Fruit fly (Drosophila melanogaster): ENCODE results near the gene Eig71Ec.

The Eig71Ec gene

DNA sequence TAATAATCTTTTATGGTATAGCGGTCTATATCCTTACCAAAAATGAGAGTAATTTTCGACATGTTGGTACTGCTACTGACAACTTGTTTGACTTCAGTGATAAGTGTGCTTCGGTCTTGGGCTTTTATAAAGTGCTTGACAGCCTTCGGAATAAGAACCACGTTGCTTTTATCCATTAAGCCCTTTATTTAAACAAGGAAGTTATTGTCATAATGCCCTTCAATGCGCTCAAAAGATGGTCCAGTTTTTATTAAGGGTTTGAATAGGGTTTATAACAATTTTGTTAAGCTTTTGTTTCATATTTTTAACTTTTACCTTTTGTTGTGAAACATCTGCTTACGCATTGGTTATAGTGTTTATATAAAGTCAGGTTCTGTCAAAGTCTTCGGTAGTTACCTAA is at the start of gene Eig71Ec, which contains the start of gene Eig71Ed:
Gene Eig71Ec, minus strand, starts transcription at position 101 of the 400 bp plus-strand sequence.
Gene Eig71Ed, plus strand, starts transcription at position 384 of the 400 bp plus-strand sequence.
- TF ChIP-seq Sp1 (GFP tag; optimal IDR thresholded peaks at IDR 0.05) (no peak), usp (GFP tag; optimal IDR thresholded peaks at IDR 0.05) (no peak), CG9705 (GFP tag; optimal IDR thresholded peaks at IDR 0.05) (no peak), woc (GFP tag; optimal IDR thresholded peaks at IDR 0.05) (no peak), Hr83 (GFP tag; optimal IDR thresholded peaks at IDR 0.05; ENCODE audit: poor library complexity, severe bottlenecking) (no peak), Jra (GFP tag; optimal IDR thresholded peaks at IDR 0.05) (no peak), jim (GFP tag; optimal IDR thresholded peaks at IDR 0.05) (no peak), GATAd (GFP tag; optimal IDR thresholded peaks at IDR 0.05) (no peak), tai (GFP tag; optimal IDR thresholded peaks at IDR 0.05) (no peak), ey (GFP tag; optimal IDR thresholded peaks at IDR 0.05) (no peak), h (GFP tag; optimal IDR thresholded peaks at IDR 0.05) (no peak), Mio (GFP tag; optimal IDR thresholded peaks at IDR 0.05) (no peak), foxo (GFP tag; optimal IDR thresholded peaks at IDR 0.05) (no peak), rgr (GFP tag; optimal IDR thresholded peaks at IDR 0.05) (no peak), Rel (GFP tag; optimal IDR thresholded peaks at IDR 0.05) (no peak), Rel (tag; optimal IDR thresholded peaks at IDR 0.05) (no peak), Hnf4 (GFP tag; optimal IDR thresholded peaks at IDR 0.05) (no peak)

DNA sequence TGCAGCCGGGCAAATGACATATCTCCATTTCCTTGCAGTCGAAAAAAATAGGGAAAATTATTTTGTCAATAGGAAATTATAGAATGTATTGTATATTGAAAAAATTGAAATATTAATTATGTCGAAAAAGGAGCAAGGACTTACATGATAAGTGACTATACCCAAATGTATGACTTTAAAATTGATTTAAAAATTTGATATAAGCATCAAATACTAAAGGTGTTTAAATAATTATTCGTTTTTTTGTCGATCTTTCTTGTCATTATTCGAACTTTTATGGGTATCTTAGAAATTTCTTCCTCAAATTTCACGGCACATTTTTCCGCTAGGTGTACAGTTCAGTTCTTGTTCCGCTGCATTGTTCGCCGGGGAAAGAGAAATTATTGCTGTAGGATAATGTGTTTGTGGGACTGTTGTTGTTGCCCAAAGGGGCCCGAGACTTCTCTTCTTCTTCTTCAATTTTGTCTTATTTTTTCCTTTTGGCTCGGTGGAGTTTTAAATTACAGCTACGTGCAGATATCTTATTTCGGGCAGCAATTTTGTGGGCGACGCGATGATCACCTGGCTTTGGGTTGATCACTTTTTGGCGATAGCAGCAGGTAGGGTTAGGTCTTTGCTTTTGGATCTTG is 48.4 kb upstream of the Eig71Ec start:
- TF ChIP-seq lola (GFP tag; optimal IDR thresholded peaks at IDR 0.05) (no peak), tai (GFP tag; optimal IDR thresholded peaks at IDR 0.05) (peak; percentile 45), woc (GFP tag; optimal IDR thresholded peaks at IDR 0.05) (peak; percentile 75), pan (optimal IDR thresholded peaks at IDR 0.05) (no peak), GATAd (GFP tag; optimal IDR thresholded peaks at IDR 0.05) (no peak), sage (GFP tag; optimal IDR thresholded peaks at IDR 0.05) (no peak), HLH106 (tag; optimal IDR thresholded peaks at IDR 0.05) (peak; percentile 83), Vsx2 (GFP tag; optimal IDR thresholded peaks at IDR 0.05; ENCODE audit: partially characterized antibody) (no peak), br (GFP tag; optimal IDR thresholded peaks at IDR 0.05) (peak; percentile 43), sv (GFP tag; optimal IDR thresholded peaks at IDR 0.05) (peak; percentile 2), CG9705 (GFP tag; optimal IDR thresholded peaks at IDR 0.05) (no peak), Hnf4 (GFP tag; optimal IDR thresholded peaks at IDR 0.05) (peak; percentile 38), fru (GFP tag; optimal IDR thresholded peaks at IDR 0.05) (peak; percentile 80), psq (GFP tag; optimal IDR thresholded peaks at IDR 0.05) (peak; percentile 80), brk (GFP tag; optimal IDR thresholded peaks at IDR 0.05) (no peak), h (GFP tag; optimal IDR thresholded peaks at IDR 0.05) (peak; percentile 72), usp (GFP tag; optimal IDR thresholded peaks at IDR 0.05) (no peak), jim (GFP tag; optimal IDR thresholded peaks at IDR 0.05) (no peak), foxo (GFP tag; optimal IDR thresholded peaks at IDR 0.05) (peak in 1 of 2 experiments; percentile 82), Rel (GFP tag; optimal IDR thresholded peaks at IDR 0.05) (no peak), Rel (tag; optimal IDR thresholded peaks at IDR 0.05) (no peak), Sp1 (GFP tag; optimal IDR thresholded peaks at IDR 0.05) (peak; percentile 89), Mio (GFP tag; optimal IDR thresholded peaks at IDR 0.05) (no peak), Dfd (GFP tag; optimal IDR thresholded peaks at IDR 0.05) (no peak), Hr78 (GFP tag; optimal IDR thresholded peaks at IDR 0.05) (no peak), rgr (GFP tag; optimal IDR thresholded peaks at IDR 0.05) (peak; percentile 77), ey (GFP tag; optimal IDR thresholded peaks at IDR 0.05) (peak; percentile 67), dsf (GFP tag; optimal IDR thresholded peaks at IDR 0.05; ENCODE audit: borderline replicate concordance) (peak; percentile 37), CG32264 (GFP tag; optimal IDR thresholded peaks at IDR 0.05) (no peak), Myc (optimal IDR thresholded peaks at IDR 0.05) (no peak), CrebA (GFP tag; optimal IDR thresholded peaks at IDR 0.05; ENCODE audit: borderline replicate concordance) (no peak), N (GFP tag; optimal IDR thresholded peaks at IDR 0.05) (no peak), Abd-B (GFP tag; optimal IDR thresholded peaks at IDR 0.05) (no peak), OdsH (GFP tag; optimal IDR thresholded peaks at IDR 0.05) (peak; percentile 79), Jra (GFP tag; optimal IDR thresholded peaks at IDR 0.05) (peak; percentile 53), dmrt93B (GFP tag; optimal IDR thresholded peaks at IDR 0.05) (peak; percentile 67), Dif (GFP tag; optimal IDR thresholded peaks at IDR 0.05; ENCODE audit: partially characterized antibody) (no peak), Hr83 (GFP tag; optimal IDR thresholded peaks at IDR 0.05; ENCODE audit: poor library complexity, severe bottlenecking) (no peak), dl (GFP tag; optimal IDR thresholded peaks at IDR 0.05; ENCODE audit: insufficient read depth in 1 of 2, partially characterized antibody in 2 of 2) (no peak)

Measured in whole organism, wandering third instar larva.